Worm (Caenorhabditis elegans) whole organism, young adult: ENCODE results near the gene C30A5.16.

Experiments
- B0019.2 ChIP-seq: fragments of 200-800 bp; sonication (Bioruptor generic); conservative IDR thresholded peaks from 2 replicates; pipeline ENCODE4 v1.3.6; 2022; ENCODE audit warnings: missing genetic modification reagents, missing genetic modification characterization, missing compliant biosample characterization
- C06A6.2 ChIP-seq: fragments of 200-800 bp; sonication (Bioruptor generic); conservative IDR thresholded peaks from 2 replicates; pipeline ENCODE4 v1.3.6; 2022; ENCODE audit warnings: missing genetic modification characterization, missing compliant biosample characterization
- C17E4.6 ChIP-seq: fragments of 200-800 bp; sonication (Bioruptor generic); IDR thresholded peaks from 2 replicates; pipeline ENCODE4 v1.3.6; 2022; ENCODE audit warnings: missing genetic modification reagents, missing genetic modification characterization, missing compliant biosample characterization
- F22D6.2 ChIP-seq: sonication (generic microtip); optimal IDR thresholded peaks from 2 replicates; lab custom pipeline; 2016; ENCODE audit warnings: mild to moderate bottlenecking, missing genetic modification characterization, missing compliant biosample characterization
- F57A8.1 ChIP-seq: fragments of 200-800 bp; sonication (Bioruptor generic); optimal IDR thresholded peaks from 2 replicates; lab custom pipeline; 2018; ENCODE audit warnings: mild to moderate bottlenecking, missing genetic modification characterization, moderate library complexity, missing compliant biosample characterization
- T07F8.4 ChIP-seq: sonication (generic microtip); optimal IDR thresholded peaks from 2 replicates; lab custom pipeline; 2016; ENCODE audit warnings: mild to moderate bottlenecking, missing genetic modification characterization, moderate library complexity, missing compliant biosample characterization
- akir-1 ChIP-seq: fragments of 200-800 bp; sonication (Bioruptor generic); optimal IDR thresholded peaks from 2 replicates; lab custom pipeline; 2018; ENCODE audit warnings: mild to moderate bottlenecking, missing genetic modification characterization, moderate library complexity, missing compliant biosample characterization
- atf-7 ChIP-seq: sonication (generic microtip); optimal IDR thresholded peaks from 2 replicates; lab custom pipeline; 2017; ENCODE audit warnings: mild to moderate bottlenecking, missing genetic modification characterization, missing compliant biosample characterization
- ceh-100 ChIP-seq: fragments of 200-800 bp; sonication (Bioruptor generic); IDR thresholded peaks from 2 replicates; pipeline ENCODE4 v1.3.6; 2022; ENCODE audit warnings: missing genetic modification reagents, missing genetic modification characterization, missing compliant biosample characterization
- ceh-79 ChIP-seq: sonication (generic microtip); optimal IDR thresholded peaks from 2 replicates; lab custom pipeline; 2017; ENCODE audit warnings: mild to moderate bottlenecking, missing genetic modification characterization, missing compliant biosample characterization
- ceh-91 ChIP-seq: fragments of 200-800 bp; sonication (Bioruptor generic); IDR thresholded peaks from 2 replicates; pipeline ENCODE4 v1.3.6; 2022; ENCODE audit warnings: missing genetic modification reagents, missing genetic modification characterization, missing compliant biosample characterization
- chd-7 ChIP-seq: sonication (generic microtip); optimal IDR thresholded peaks from 2 replicates; lab custom pipeline; 2016; ENCODE audit warnings: mild to moderate bottlenecking, missing genetic modification characterization, moderate library complexity, missing compliant biosample characterization
- die-1 ChIP-seq: sonication (generic microtip); optimal IDR thresholded peaks from 2 replicates; lab custom pipeline; 2016; ENCODE audit warnings: missing genotype, mild to moderate bottlenecking, missing genetic modification characterization, missing compliant biosample characterization
- dpff-1 ChIP-seq: sonication (generic microtip); optimal IDR thresholded peaks from 2 replicates; lab custom pipeline; 2017; ENCODE audit warnings: mild to moderate bottlenecking, missing genetic modification characterization, missing compliant biosample characterization
- dpl-1 ChIP-seq: fragments of 150-350 bp; optimal IDR thresholded peaks from 2 replicates; lab custom pipeline; 2014; ENCODE audit warnings: missing biosample characterization, missing genetic modification reagents, missing genetic modification characterization
- efl-1 ChIP-seq: fragments of 150-350 bp; optimal IDR thresholded peaks from 2 replicates; lab custom pipeline; 2014; ENCODE audit warnings: missing biosample characterization, missing genetic modification reagents, missing genetic modification characterization
- hlh-26 ChIP-seq: fragments of 200-800 bp; sonication (Bioruptor generic); conservative IDR thresholded peaks from 2 replicates; pipeline ENCODE4 v1.3.6; 2022; ENCODE audit warnings: missing genetic modification reagents, missing genetic modification characterization, missing compliant biosample characterization
- hmg-1.2 ChIP-seq: fragments of 200-800 bp; sonication (Bioruptor generic); IDR thresholded peaks from 2 replicates; pipeline ENCODE4 v1.3.6; 2022; ENCODE audit warnings: missing genetic modification reagents, missing genetic modification characterization, missing compliant biosample characterization
- hsf-1 ChIP-seq: fragments of 200-800 bp; sonication (Bioruptor generic); IDR thresholded peaks from 2 replicates; pipeline ENCODE4 v1.3.6; 2022; ENCODE audit warnings: missing genetic modification reagents, missing genetic modification characterization, missing compliant biosample characterization
- let-607 ChIP-seq, 2 experiments: fragments of 200-800 bp in 1 of 2; sonication (Bioruptor generic) in 1 of 2; sonication (generic microtip) in 1 of 2; optimal IDR thresholded peaks; 2 replicates each; lab custom pipeline; 2016 to 2018; ENCODE audit warnings: mild to moderate bottlenecking in 2 of 2, missing compliant biosample characterization in 2 of 2, missing genetic modification characterization in 2 of 2, moderate library complexity in 2 of 2, missing genotype in 1 of 2
- lin-26 ChIP-seq: fragments of 200-800 bp; sonication (Bioruptor generic); IDR thresholded peaks from 2 replicates; pipeline ENCODE4 v1.3.6; 2022; ENCODE audit warnings: missing genetic modification reagents, missing genetic modification characterization, missing compliant biosample characterization
- lsl-1 ChIP-seq: fragments of 200-800 bp; sonication (Bioruptor generic); optimal IDR thresholded peaks from 2 replicates; lab custom pipeline; 2018; ENCODE audit warnings: mild to moderate bottlenecking, missing genetic modification characterization, moderate library complexity, missing compliant biosample characterization
- madf-8 ChIP-seq: fragments of 200-800 bp; sonication (Bioruptor generic); conservative IDR thresholded peaks from 2 replicates; pipeline ENCODE4 v1.3.6; 2022; ENCODE audit warnings: missing genetic modification reagents, missing genetic modification characterization, missing compliant biosample characterization
- mcd-1 ChIP-seq: fragments of 200-800 bp; sonication (Bioruptor generic); IDR thresholded peaks from 2 replicates; pipeline ENCODE4 v1.3.6; 2022; ENCODE audit warnings: missing genetic modification reagents, missing genetic modification characterization, missing compliant biosample characterization
- mes-4 ChIP-seq: sonication (generic microtip); optimal IDR thresholded peaks from 2 replicates; lab custom pipeline; 2016; ENCODE audit warnings: missing genotype, missing genetic modification characterization, missing compliant biosample characterization
- nfya-1 ChIP-seq: sonication (generic microtip); optimal IDR thresholded peaks from 2 replicates; lab custom pipeline; 2017; ENCODE audit warnings: antibody characterized with exemption, missing compliant biosample characterization, missing genetic modification characterization, borderline replicate concordance; ENCODE audit not compliant: insufficient read depth
- nhr-120 ChIP-seq: fragments of 200-800 bp; sonication (Bioruptor generic); IDR thresholded peaks from 2 replicates; pipeline ENCODE4 v1.3.6; 2022; ENCODE audit warnings: missing genetic modification characterization, missing compliant biosample characterization
- nhr-27 ChIP-seq: fragments of 200-800 bp; sonication (Bioruptor generic); optimal IDR thresholded peaks from 2 replicates; lab custom pipeline; 2018; ENCODE audit warnings: mild to moderate bottlenecking, missing genetic modification characterization, moderate library complexity, missing compliant biosample characterization
- pha-4 ChIP-seq: fragments of 150-350 bp; sonication (generic microtip); optimal IDR thresholded peaks from 2 replicates; lab custom pipeline; 2014; ENCODE audit warnings: missing biosample characterization, missing genetic modification reagents, missing genetic modification characterization
- rec-8 ChIP-seq, 2 experiments: sonication (generic microtip); optimal IDR thresholded peaks; 2 replicates each; lab custom pipeline; 2016; ENCODE audit warnings: mild to moderate bottlenecking in 2 of 2, missing genetic modification characterization in 2 of 2, missing genetic modification reagents in 2 of 2, missing genotype in 2 of 2, missing biosample characterization in 1 of 2, missing compliant biosample characterization in 1 of 2, moderate library complexity in 1 of 2
- snpc-1.1 ChIP-seq: sonication (generic microtip); optimal IDR thresholded peaks from 2 replicates; lab custom pipeline; 2017; ENCODE audit warnings: missing genetic modification characterization, mild to moderate bottlenecking, missing compliant biosample characterization, antibody characterized with exemption, moderate library complexity, missing genotype, missing genetic modification reagents; ENCODE audit not compliant: insufficient read depth
- sptf-2 ChIP-seq: fragments of 200-800 bp; sonication (Bioruptor generic); optimal IDR thresholded peaks from 2 replicates; lab custom pipeline; 2018; ENCODE audit warnings: mild to moderate bottlenecking, missing genetic modification characterization, missing compliant biosample characterization
- tbx-9 ChIP-seq: sonication (generic microtip); optimal IDR thresholded peaks from 2 replicates; lab custom pipeline; 2016; ENCODE audit warnings: borderline replicate concordance, missing genetic modification characterization, inconsistent platforms, missing compliant biosample characterization
- tlf-1 ChIP-seq: fragments of 200-800 bp; sonication (Bioruptor generic); optimal IDR thresholded peaks from 2 replicates; lab custom pipeline; 2018; ENCODE audit warnings: mild to moderate bottlenecking, missing genetic modification characterization, missing compliant biosample characterization
- unc-130 ChIP-seq: sonication (generic microtip); optimal IDR thresholded peaks from 2 replicates; lab custom pipeline; 2016; ENCODE audit warnings: missing genetic modification reagents, missing genetic modification characterization, missing compliant biosample characterization
- unc-62 ChIP-seq: fragments of 150-350 bp; optimal IDR thresholded peaks from 2 replicates; lab custom pipeline; 2014; ENCODE audit warnings: missing biosample characterization, missing genetic modification reagents, missing genetic modification characterization
- zfh-2 ChIP-seq: fragments of 200-800 bp; sonication (Bioruptor generic); conservative IDR thresholded peaks from 2 replicates; pipeline ENCODE4 v1.3.6; 2022; ENCODE audit warnings: missing genetic modification reagents, missing genetic modification characterization, missing compliant biosample characterization
- ztf-22 ChIP-seq: fragments of 200-800 bp; sonication (Bioruptor generic); optimal IDR thresholded peaks from 2 replicates; lab custom pipeline; 2018; ENCODE audit warnings: mild to moderate bottlenecking, missing genetic modification characterization, moderate library complexity, missing compliant biosample characterization
- ztf-6 ChIP-seq: fragments of 200-800 bp; sonication (Bioruptor generic); IDR thresholded peaks from 2 replicates; pipeline ENCODE4 v1.3.6; 2022; ENCODE audit warnings: missing genetic modification reagents, missing genetic modification characterization, missing compliant biosample characterization

Gene C30A5.16

ce11 chrIII:8182573-8182972, 35.4 kb upstream of the C30A5.16 start:
- no peak for TF ChIP-seq nhr-27 (tag; lab: Kevin White, UChicago)
- no peak for TF ChIP-seq zfh-2
- TF ChIP-seq F22D6.2: no peak
- TF ChIP-seq efl-1 (GFP tag; lab: Kevin White, UChicago): no peak
- no peak for TF ChIP-seq unc-130
- no peak for TF ChIP-seq nhr-120 (GFP tag; lab: Robert Waterston, UW)
- no peak for TF ChIP-seq C17E4.6
- TF ChIP-seq ceh-100: no peak
- no peak for TF ChIP-seq lsl-1 (GFP tag; lab: Kevin White, UChicago)
- TF ChIP-seq mcd-1 (GFP tag; lab: Robert Waterston, UW): no peak
- no peak for TF ChIP-seq hsf-1 (GFP tag; lab: Robert Waterston, UW)
- TF ChIP-seq unc-62 (GFP tag; lab: Kevin White, UChicago): no peak
- TF ChIP-seq tbx-9 (tag; lab: Kevin White, UChicago): no peak
- no peak for TF ChIP-seq rec-8 (tag; optimal IDR thresholded peaks at IDR 0.05; lab: Kevin White, UChicago)
- TF ChIP-seq mes-4 (tag; lab: Kevin White, UChicago): no peak
- TF ChIP-seq die-1 (tag; lab: Kevin White, UChicago): no peak
- TF ChIP-seq snpc-1.1: no peak
- TF ChIP-seq, all 124 proteins: peak for 0

ce11 chrIII:8185130-8185529, 32.9 kb upstream of the C30A5.16 start:
- TF ChIP-seq lin-26 (GFP tag; lab: Robert Waterston, UW) (no peak), chd-7 (no peak), let-607 (tag; optimal IDR thresholded peaks at IDR 0.05; lab: Kevin White, UChicago) (no peak), B0019.2 (GFP tag; lab: Robert Waterston, UW) (no peak), pha-4 (no peak), tlf-1 (GFP tag; lab: Kevin White, UChicago) (no peak), ceh-91 (GFP tag; lab: Robert Waterston, UW) (no peak), snpc-1.1 (no peak), atf-7 (no peak), F57A8.1 (no peak), dpl-1 (GFP tag; lab: Kevin White, UChicago) (no peak), akir-1 (GFP tag; lab: Kevin White, UChicago) (no peak)

ce11 chrIII:8190505-8190904, 27.5 kb upstream of the C30A5.16 start, which contains the start of gene C50C3.19:
Gene C50C3.19, plus strand, starts transcription at chrIII:8190805.
- no peak for TF ChIP-seq hlh-26 (GFP tag; lab: Robert Waterston, UW)
- no peak for TF ChIP-seq akir-1 (GFP tag; lab: Kevin White, UChicago)
- TF ChIP-seq madf-8 (GFP tag; lab: Robert Waterston, UW): no peak
- no peak for TF ChIP-seq hsf-1 (GFP tag; lab: Robert Waterston, UW)
- TF ChIP-seq, all 124 proteins: peak for 0

ce11 chrIII:8191695-8192094, 26.3 kb upstream of the C30A5.16 start, which contains the start of gene C50C3.1:
Gene C50C3.1, plus strand, starts transcription at chrIII:8191995.
- TF ChIP-seq lsl-1 (GFP tag; lab: Kevin White, UChicago) (peak; percentile 48), hmg-1.2 (GFP tag; lab: Robert Waterston, UW) (peak; percentile 36; the same call in 1 of the 2 replicates), rec-8 (tag; optimal IDR thresholded peaks at IDR 0.05; lab: Kevin White, UChicago) (no peak)
- TF ChIP-seq, all 124 proteins: peak for 2

- TF ChIP-seq ceh-79 (tag; lab: Kevin White, UChicago) (no peak), nfya-1 (tag; lab: Kevin White, UChicago) (no peak), ceh-100 (no peak), T07F8.4 (tag; lab: Kevin White, UChicago) (no peak), ztf-22 (GFP tag; lab: Kevin White, UChicago) (no peak), C06A6.2 (GFP tag; lab: Robert Waterston, UW) (no peak), ztf-6 (no peak), sptf-2 (GFP tag; lab: Kevin White, UChicago) (no peak), dpff-1 (tag; lab: Kevin White, UChicago) (no peak)
- TF ChIP-seq, all 124 proteins: peak for 0
Observed at ce11 chrIII:8199060-8199459, 19.0 kb upstream of the C30A5.16 start.
